Worm (Caenorhabditis elegans): Measurements from ENCODE around the gene dod-23.
A peak's percentile ranks its signal among the peaks of the same experiment; 100 is the strongest.
"Not testable (repeated sequence)": the region's sequence is repeated elsewhere in the genome, so short reads cannot be mapped to it uniquely, and the experiment has no call there.

dod-23 gene

DNA sequence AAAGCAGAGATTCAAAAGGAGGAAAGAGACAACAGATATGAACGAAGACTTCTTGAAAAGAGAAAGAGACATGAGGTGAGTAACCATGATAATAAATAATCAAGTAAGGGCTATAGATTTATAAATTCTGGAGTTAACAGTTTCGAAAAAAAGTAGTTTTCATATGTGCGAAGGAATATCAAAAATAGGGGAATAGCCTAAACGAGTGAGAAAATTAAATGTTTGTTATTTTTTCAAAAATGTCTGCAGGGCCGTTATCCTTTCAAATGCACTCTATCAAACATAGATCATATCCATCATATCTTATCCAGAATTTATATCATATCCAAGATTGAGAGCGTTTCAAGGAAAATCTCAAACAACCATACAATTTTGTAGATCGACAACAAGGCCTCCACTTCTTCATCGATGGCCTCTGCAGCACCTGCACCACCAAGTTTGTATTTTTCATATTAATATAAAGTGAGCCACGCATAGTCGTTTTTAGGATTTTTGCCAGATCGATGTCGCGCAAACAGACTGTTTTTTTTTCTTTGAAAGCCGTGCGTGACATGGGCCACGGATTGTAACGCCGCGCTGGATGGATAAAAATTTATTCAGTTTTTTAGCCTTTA lies 21.9 kb upstream of the dod-23 start:
- TF ChIP-seq sea-1 (GFP tag; conservative IDR thresholded peaks at IDR 0.05) (no peak), B0310.2 (tag; optimal IDR thresholded peaks at IDR 0.05) (no peak), hmg-4 (GFP tag; optimal IDR thresholded peaks at IDR 0.05) (no peak), scrt-1 (GFP tag; IDR thresholded peaks at IDR 0.05) (no peak), tbx-37 (GFP tag; conservative IDR thresholded peaks at IDR 0.05) (no peak), F13C5.2 (tag; optimal IDR thresholded peaks at IDR 0.05) (no peak), hmbx-1 (tag; optimal IDR thresholded peaks at IDR 0.05) (no peak), pes-1 (GFP tag; IDR thresholded peaks at IDR 0.05) (no peak), ets-7 (tag; optimal IDR thresholded peaks at IDR 0.05) (no peak), flt-1 (GFP tag; IDR thresholded peaks at IDR 0.05) (no peak), ceh-36 (tag; optimal IDR thresholded peaks at IDR 0.05) (no peak), hnd-1 (tag; optimal IDR thresholded peaks at IDR 0.05) (no peak), ama-1 (optimal IDR thresholded peaks at IDR 0.05) (no peak), tra-4 (tag; optimal IDR thresholded peaks at IDR 0.05) (no peak), tbx-11 (GFP tag; IDR thresholded peaks at IDR 0.05) (no peak), ceh-13 (GFP tag; optimal IDR thresholded peaks at IDR 0.05) (no peak), aly-1 (tag; optimal IDR thresholded peaks at IDR 0.05) (no peak)

DNA sequence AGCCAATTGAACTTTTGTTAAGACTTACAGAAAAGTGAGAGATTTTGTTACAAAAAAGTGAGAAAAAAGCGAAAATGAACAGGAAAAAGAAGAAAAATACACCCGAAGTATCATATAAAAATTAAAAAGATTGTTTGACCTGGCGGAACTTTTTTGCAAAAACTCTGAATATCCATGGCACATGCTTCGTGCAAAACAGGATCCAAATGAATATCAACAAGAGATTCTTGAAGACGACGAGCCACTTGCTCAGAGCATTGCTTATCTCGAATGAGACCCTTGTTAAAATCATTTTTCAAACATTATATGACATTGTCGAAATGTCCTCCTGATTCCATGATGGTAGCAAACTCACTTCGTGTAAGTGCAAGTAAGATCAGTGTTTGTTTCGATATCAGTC lies 20.8 kb upstream of the dod-23 start, which contains the start of gene F14E5.8:
F14E5.8 (plus strand) TSS at position 301 of the 400 bp plus-strand sequence.
- not testable (repeated sequence) for TF ChIP-seq hmg-4 (GFP tag; optimal IDR thresholded peaks at IDR 0.05); ceh-36 (tag; optimal IDR thresholded peaks at IDR 0.05); ceh-13 (GFP tag; optimal IDR thresholded peaks at IDR 0.05)

DNA sequence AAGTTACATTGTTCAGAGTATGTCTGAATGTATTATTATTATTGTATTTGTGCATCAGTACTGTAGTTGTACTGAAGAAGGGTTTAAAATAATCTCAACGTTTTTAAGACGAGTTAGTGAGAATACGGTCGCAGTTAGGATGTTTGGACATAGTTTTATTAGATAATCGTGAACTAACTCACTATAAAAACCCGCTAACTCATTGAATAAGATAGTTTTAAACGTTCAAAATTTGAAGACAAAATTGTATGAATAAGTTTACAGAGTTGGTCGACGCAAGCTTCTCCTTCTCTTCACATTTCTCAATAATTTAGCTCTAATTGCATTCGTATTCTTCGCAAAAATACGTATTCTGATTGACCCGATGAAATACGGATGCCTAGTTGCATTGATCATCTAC lies 20.1 kb upstream of the dod-23 start:
- no peak for TF ChIP-seq flt-1 (GFP tag; IDR thresholded peaks at IDR 0.05)

DNA sequence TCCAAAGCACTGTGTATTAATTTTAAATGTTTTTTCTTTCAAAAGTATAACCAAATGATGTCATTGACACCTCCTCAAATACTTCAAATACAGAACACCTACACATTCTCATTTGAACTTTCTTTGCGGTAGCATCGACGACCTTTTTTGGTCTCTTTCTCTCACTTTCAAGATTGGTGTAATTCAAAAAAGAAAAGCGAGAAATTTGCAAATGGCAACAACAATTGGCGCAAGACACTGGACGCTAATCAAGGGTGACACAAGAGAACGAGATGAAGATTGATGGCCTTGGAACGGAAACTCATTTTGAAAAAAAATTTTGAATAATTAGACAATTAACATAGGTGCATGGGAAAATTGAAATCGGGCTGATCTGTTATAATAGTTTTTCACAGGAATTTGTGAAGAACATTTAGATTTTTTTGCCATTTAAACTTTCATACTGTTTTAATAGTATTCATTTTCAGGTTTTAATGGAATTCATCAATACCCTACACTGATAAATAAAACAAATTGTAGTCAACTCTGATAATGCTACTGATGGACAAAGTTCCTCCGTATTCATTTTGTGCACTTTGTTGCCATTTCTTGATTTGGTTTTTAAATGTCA lies 18.2 kb upstream of the dod-23 start, which contains the start of gene fdgt-2:
fdgt-2 (plus strand) TSS at position 560 of the 610 bp plus-strand sequence.
- TF ChIP-seq ets-7 (tag; optimal IDR thresholded peaks at IDR 0.05) (no peak), scrt-1 (GFP tag; IDR thresholded peaks at IDR 0.05) (no peak), hmbx-1 (tag; optimal IDR thresholded peaks at IDR 0.05) (no peak), aly-1 (tag; optimal IDR thresholded peaks at IDR 0.05) (no peak), flt-1 (GFP tag; IDR thresholded peaks at IDR 0.05) (no peak), B0310.2 (tag; optimal IDR thresholded peaks at IDR 0.05) (no peak), ama-1 (optimal IDR thresholded peaks at IDR 0.05) (no peak), hmg-4 (GFP tag; optimal IDR thresholded peaks at IDR 0.05) (no peak), ceh-13 (GFP tag; optimal IDR thresholded peaks at IDR 0.05) (no peak), F13C5.2 (tag; optimal IDR thresholded peaks at IDR 0.05) (no peak), pes-1 (GFP tag; IDR thresholded peaks at IDR 0.05) (no peak), hnd-1 (tag; optimal IDR thresholded peaks at IDR 0.05) (no peak), sea-1 (GFP tag; conservative IDR thresholded peaks at IDR 0.05) (no peak), ceh-36 (tag; optimal IDR thresholded peaks at IDR 0.05) (no peak), tbx-37 (GFP tag; conservative IDR thresholded peaks at IDR 0.05) (no peak), tra-4 (tag; optimal IDR thresholded peaks at IDR 0.05) (no peak)

DNA sequence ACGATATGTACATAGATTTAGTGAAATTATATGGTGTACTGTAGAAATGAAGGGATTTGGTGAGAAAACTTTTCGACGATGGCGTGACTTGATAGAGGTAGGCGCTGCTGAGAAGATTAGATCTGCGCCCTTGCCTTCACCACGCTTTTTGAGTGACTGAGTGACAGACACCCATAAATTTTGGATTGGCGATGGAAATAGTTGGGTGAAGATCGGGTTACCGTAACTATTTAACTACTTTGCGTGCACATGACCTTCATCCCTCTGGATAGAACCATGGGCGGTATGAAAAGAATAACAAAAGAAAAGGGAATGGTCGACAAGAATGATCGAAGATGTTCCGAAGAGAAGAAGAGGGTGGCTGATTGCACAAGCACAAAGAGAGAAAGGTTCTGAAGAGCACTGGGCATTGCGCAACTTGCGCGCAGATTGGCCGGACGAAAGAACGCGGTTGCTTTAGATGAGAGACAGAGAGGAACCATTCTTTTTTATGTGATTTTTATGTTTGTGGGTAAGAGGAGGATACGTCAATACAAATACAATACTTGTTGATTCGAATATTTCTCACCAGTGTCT lies 16.6 kb upstream of the dod-23 start:
- no peak for TF ChIP-seq sea-1 (GFP tag; conservative IDR thresholded peaks at IDR 0.05)
- TF ChIP-seq hmg-4 (GFP tag; optimal IDR thresholded peaks at IDR 0.05): peak; percentile 21

DNA sequence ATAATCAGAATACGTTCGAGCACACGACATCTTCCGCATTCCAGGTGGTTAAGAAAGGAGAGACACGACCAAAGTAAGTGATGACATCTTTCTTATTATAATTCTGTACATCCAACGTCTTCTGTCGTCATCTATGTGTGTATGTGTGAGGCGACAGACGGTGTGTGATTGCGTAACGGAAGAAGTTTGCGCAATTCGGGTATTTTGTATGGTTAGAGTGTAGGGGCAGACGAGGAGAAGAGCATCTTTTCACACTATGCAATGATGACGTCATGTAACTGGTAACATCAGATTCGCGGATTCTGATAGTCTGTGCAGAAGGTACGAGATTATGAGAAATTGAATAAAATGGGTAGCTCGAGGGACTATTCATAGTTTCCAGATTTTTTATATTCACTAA lies 16.1 kb upstream of the dod-23 start:
- TF ChIP-seq aly-1 (tag; optimal IDR thresholded peaks at IDR 0.05) (no peak), pes-1 (GFP tag; IDR thresholded peaks at IDR 0.05) (no peak), flt-1 (GFP tag; IDR thresholded peaks at IDR 0.05) (no peak)

DNA sequence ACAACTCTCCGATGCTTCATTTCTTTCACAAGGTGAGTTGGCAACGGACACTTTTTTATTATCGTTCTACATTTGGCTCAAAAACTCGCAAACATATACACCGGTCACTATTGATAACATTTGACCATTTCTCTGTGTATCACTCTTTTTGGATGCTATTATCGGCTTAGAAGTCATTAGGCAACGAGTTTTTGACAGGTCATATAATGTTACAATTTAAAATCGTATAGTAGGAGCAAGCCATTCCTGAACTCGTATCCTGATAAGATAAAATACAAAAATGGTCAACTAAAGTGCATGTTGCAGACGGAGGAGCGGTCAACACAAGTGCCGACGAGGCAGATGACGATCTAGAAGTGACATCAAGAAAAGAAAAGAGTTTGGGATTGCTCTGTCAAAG lies 14.0 kb upstream of the dod-23 start:
- TF ChIP-seq hmbx-1 (tag; optimal IDR thresholded peaks at IDR 0.05): no peak
- TF ChIP-seq F13C5.2 (tag; optimal IDR thresholded peaks at IDR 0.05): no peak
- TF ChIP-seq B0310.2 (tag; optimal IDR thresholded peaks at IDR 0.05): no peak
- TF ChIP-seq aly-1 (tag; optimal IDR thresholded peaks at IDR 0.05): no peak
- TF ChIP-seq hnd-1 (tag; optimal IDR thresholded peaks at IDR 0.05): no peak
- TF ChIP-seq sea-1 (GFP tag; conservative IDR thresholded peaks at IDR 0.05): no peak
- TF ChIP-seq flt-1 (GFP tag; IDR thresholded peaks at IDR 0.05): no peak

DNA sequence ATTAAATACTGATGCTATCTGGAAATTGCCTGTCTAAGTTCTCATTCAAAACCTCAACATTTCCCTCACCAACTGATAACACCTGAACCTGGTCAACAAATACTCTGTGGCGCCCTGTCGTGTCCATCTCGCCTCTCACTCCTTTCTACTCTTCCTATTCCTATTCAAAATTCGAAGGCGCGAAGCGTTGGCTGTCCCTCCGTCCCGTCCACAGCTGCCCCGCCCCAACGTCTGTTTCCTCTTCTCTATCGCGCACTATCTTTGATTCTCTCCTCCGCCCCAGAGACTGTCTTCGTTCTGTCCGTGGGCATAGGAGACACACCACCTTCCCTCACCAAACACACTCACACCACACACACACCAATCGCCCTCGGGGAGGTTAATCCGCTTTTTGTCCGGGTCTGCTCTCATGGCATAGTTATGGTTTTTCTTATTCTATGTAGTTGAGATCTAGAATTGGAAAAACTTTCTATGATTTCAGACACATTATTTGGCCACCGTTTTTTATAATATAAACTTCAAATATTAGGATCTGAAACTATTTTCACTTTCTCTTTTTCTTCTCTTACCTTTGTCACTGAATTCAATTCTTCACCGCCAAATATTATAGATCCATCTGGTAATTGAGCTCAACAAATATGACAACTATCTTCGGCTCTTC lies 13.2 kb upstream of the dod-23 start, which contains the start of gene efl-3:
efl-3 (plus strand) TSS at position 611 of the 661 bp plus-strand sequence.
- no peak for TF ChIP-seq B0310.2 (tag; optimal IDR thresholded peaks at IDR 0.05)
- no peak for TF ChIP-seq hmbx-1 (tag; optimal IDR thresholded peaks at IDR 0.05)
- peak; percentile 21 for TF ChIP-seq ceh-36 (tag; optimal IDR thresholded peaks at IDR 0.05)
- peak; percentile 63 for TF ChIP-seq hmg-4 (GFP tag; optimal IDR thresholded peaks at IDR 0.05)
- no peak for TF ChIP-seq ets-7 (tag; optimal IDR thresholded peaks at IDR 0.05)
- TF ChIP-seq ceh-13 (GFP tag; optimal IDR thresholded peaks at IDR 0.05): no peak
- TF ChIP-seq tra-4 (tag; optimal IDR thresholded peaks at IDR 0.05): no peak
- TF ChIP-seq hnd-1 (tag; optimal IDR thresholded peaks at IDR 0.05): no peak
- no peak for TF ChIP-seq F13C5.2 (tag; optimal IDR thresholded peaks at IDR 0.05)
- no peak for TF ChIP-seq tbx-11 (GFP tag; IDR thresholded peaks at IDR 0.05)
- TF ChIP-seq aly-1 (tag; optimal IDR thresholded peaks at IDR 0.05): peak; percentile 43
- TF ChIP-seq ama-1 (optimal IDR thresholded peaks at IDR 0.05): no peak
- TF ChIP-seq tbx-37 (GFP tag; conservative IDR thresholded peaks at IDR 0.05): no peak
- no peak for TF ChIP-seq sea-1 (GFP tag; conservative IDR thresholded peaks at IDR 0.05)
- 0 out of 2 replicates have a peak, but pooled peaks have one; percentile 58 for TF ChIP-seq scrt-1 (GFP tag; IDR thresholded peaks at IDR 0.05)
- TF ChIP-seq flt-1 (GFP tag; IDR thresholded peaks at IDR 0.05): no peak
- no peak for TF ChIP-seq pes-1 (GFP tag; IDR thresholded peaks at IDR 0.05)

Measured in whole organism, early embryonic.